Fruit fly (Drosophila melanogaster) whole organism, wandering third instar larva: ENCODE results near the gene Plp.

Experiments used
- Abd-B ChIP-seq: fragments of >200 bp; optimal IDR thresholded peaks from 2 replicates; lab custom pipeline; 2017; ENCODE audit warnings: missing biosample characterization, missing genetic modification characterization
- CG32264 ChIP-seq: fragments of 200-800 bp; sonication (Bioruptor generic); optimal IDR thresholded peaks from 2 replicates; lab custom pipeline; 2016; ENCODE audit warnings: missing biosample characterization, missing genetic modification characterization
- CG9705 ChIP-seq: fragments of 200-800 bp; sonication (Bioruptor generic); optimal IDR thresholded peaks from 2 replicates; lab custom pipeline; 2018; ENCODE audit warnings: missing biosample characterization, mild to moderate bottlenecking, missing genetic modification characterization
- CrebA ChIP-seq: fragments of 200-800 bp; sonication (Bioruptor generic); optimal IDR thresholded peaks from 2 replicates; lab custom pipeline; 2016; ENCODE audit warnings: missing biosample characterization, mild to moderate bottlenecking, missing genetic modification characterization, borderline replicate concordance
- Dfd ChIP-seq: fragments of >200 bp; optimal IDR thresholded peaks from 2 replicates; lab custom pipeline; 2017; ENCODE audit warnings: missing biosample characterization, missing genetic modification characterization
- Dif ChIP-seq: fragments of 200-275, 200-300 bp; sonication (Bioruptor generic); optimal IDR thresholded peaks from 2 replicates; lab custom pipeline; 2018; ENCODE audit warnings: missing biosample characterization, missing genetic modification characterization; ENCODE audit not compliant: partially characterized antibody
- GATAd ChIP-seq: sonication (Bioruptor generic); optimal IDR thresholded peaks from 2 replicates; lab custom pipeline; 2016; ENCODE audit warnings: missing biosample characterization, missing genetic modification characterization
- HLH106 ChIP-seq: fragments of 200-800 bp; optimal IDR thresholded peaks from 3 replicates; lab custom pipeline; 2019; ENCODE audit warnings: missing biosample characterization, mild to moderate bottlenecking, missing genetic modification characterization, moderate library complexity
- Hnf4 ChIP-seq: fragments of 200-800 bp; sonication (Bioruptor generic); optimal IDR thresholded peaks from 2 replicates; lab custom pipeline; 2016; ENCODE audit warnings: missing biosample characterization, mild to moderate bottlenecking, missing genetic modification characterization
- Hr78 ChIP-seq: fragments of >200 bp; optimal IDR thresholded peaks from 2 replicates; lab custom pipeline; 2017; ENCODE audit warnings: missing biosample characterization, missing genetic modification characterization
- Hr83 ChIP-seq: fragments of 200-300 bp; sonication (Bioruptor generic); optimal IDR thresholded peaks from 2 replicates; lab custom pipeline; 2016; ENCODE audit warnings: missing biosample characterization, mild to moderate bottlenecking, missing genetic modification characterization, moderate library complexity; ENCODE audit not compliant: poor library complexity, severe bottlenecking
- Jra ChIP-seq: sonication (Bioruptor generic); optimal IDR thresholded peaks from 2 replicates; lab custom pipeline; 2016; ENCODE audit warnings: missing biosample characterization, missing genetic modification characterization
- Mio ChIP-seq: sonication (Bioruptor generic); optimal IDR thresholded peaks from 2 replicates; lab custom pipeline; 2016; ENCODE audit warnings: missing biosample characterization, missing genetic modification characterization
- Myc ChIP-seq: fragments of >200 bp; optimal IDR thresholded peaks from 2 replicates; lab custom pipeline; 2017
- N ChIP-seq: fragments of >200 bp; optimal IDR thresholded peaks from 2 replicates; lab custom pipeline; 2018; ENCODE audit warnings: missing biosample characterization, missing external identifiers, missing genetic modification characterization
- OdsH ChIP-seq: fragments of 200-800 bp; sonication (Bioruptor generic); optimal IDR thresholded peaks from 2 replicates; lab custom pipeline; 2016; ENCODE audit warnings: missing biosample characterization, mild to moderate bottlenecking, missing genetic modification characterization
- Rel ChIP-seq, 2 experiments: fragments of 200-800 bp; sonication (Bioruptor generic) in 1 of 2; optimal IDR thresholded peaks; 2 replicates in 1 of 2; 3 replicates in 1 of 2; lab custom pipeline; 2016 to 2019; ENCODE audit warnings: mild to moderate bottlenecking in 2 of 2, missing biosample characterization in 2 of 2, missing genetic modification characterization in 2 of 2, moderate library complexity in 1 of 2
- Sp1 ChIP-seq: fragments of 200-800 bp; sonication (Bioruptor generic); optimal IDR thresholded peaks from 3 replicates; lab custom pipeline; 2019; ENCODE audit warnings: missing biosample characterization, mild to moderate bottlenecking, missing genetic modification characterization, moderate library complexity
- Vsx2 ChIP-seq: fragments of 200-300, 225-300 bp; sonication (Bioruptor generic); optimal IDR thresholded peaks from 2 replicates; lab custom pipeline; 2018; ENCODE audit warnings: missing biosample characterization, missing genetic modification characterization; ENCODE audit not compliant: partially characterized antibody
- br ChIP-seq: fragments of 200-800 bp; sonication (Bioruptor generic); optimal IDR thresholded peaks from 2 replicates; lab custom pipeline; 2016; ENCODE audit warnings: missing biosample characterization, missing genetic modification characterization
- brk ChIP-seq: fragments of 200-800 bp; sonication (Bioruptor generic); optimal IDR thresholded peaks from 2 replicates; lab custom pipeline; 2016; ENCODE audit warnings: missing biosample characterization, mild to moderate bottlenecking, missing genetic modification characterization
- dl ChIP-seq, 2 experiments: fragments of 175-275, 200-275 bp in 1 of 2; fragments of 200-275 bp in 1 of 2; sonication (Bioruptor generic); optimal IDR thresholded peaks; lab custom pipeline; 2018; ENCODE audit warnings: mild to moderate bottlenecking in 2 of 2, missing biosample characterization in 2 of 2, missing genetic modification characterization in 2 of 2, moderate library complexity in 2 of 2; ENCODE audit not compliant: partially characterized antibody in 2 of 2, insufficient read depth in 1 of 2
- dmrt93B ChIP-seq: fragments of 200-800 bp; sonication (Bioruptor generic); optimal IDR thresholded peaks from 2 replicates; lab custom pipeline; 2018; ENCODE audit warnings: missing biosample characterization, mild to moderate bottlenecking, missing genetic modification characterization
- dsf ChIP-seq: sonication (Bioruptor generic); optimal IDR thresholded peaks from 2 replicates; lab custom pipeline; 2016; ENCODE audit warnings: missing biosample characterization, missing genetic modification characterization, borderline replicate concordance
- ey ChIP-seq: fragments of 200-800 bp; sonication (Bioruptor generic); optimal IDR thresholded peaks from 2 replicates; lab custom pipeline; 2016; ENCODE audit warnings: missing biosample characterization, missing genetic modification characterization
- foxo ChIP-seq, 2 experiments: fragments of 200-800 bp; sonication (Bioruptor generic); optimal IDR thresholded peaks; 2 replicates in 1 of 2; 3 replicates in 1 of 2; lab custom pipeline; 2016 to 2017; ENCODE audit warnings: missing biosample characterization in 2 of 2, missing genetic modification characterization in 2 of 2
- fru ChIP-seq: fragments of 200-800 bp; sonication (Bioruptor generic); optimal IDR thresholded peaks from 3 replicates; lab custom pipeline; 2016; ENCODE audit warnings: missing biosample characterization, mild to moderate bottlenecking, missing genetic modification characterization
- h ChIP-seq: fragments of 200-800 bp; sonication (Bioruptor generic); optimal IDR thresholded peaks from 3 replicates; lab custom pipeline; 2016; ENCODE audit warnings: missing biosample characterization, mild to moderate bottlenecking, missing genetic modification characterization
- jim ChIP-seq: fragments of 175-275, 200-325 bp; sonication (Bioruptor generic); optimal IDR thresholded peaks from 2 replicates; lab custom pipeline; 2016; ENCODE audit warnings: missing biosample characterization, mild to moderate bottlenecking, missing genetic modification characterization
- lola ChIP-seq: fragments of >200 bp; optimal IDR thresholded peaks from 2 replicates; lab custom pipeline; 2017; ENCODE audit warnings: missing biosample characterization, missing genetic modification characterization
- pan ChIP-seq: fragments of >200 bp; optimal IDR thresholded peaks from 2 replicates; lab custom pipeline; 2017
- psq ChIP-seq: fragments of 200-800 bp; sonication (Bioruptor generic); optimal IDR thresholded peaks from 3 replicates; lab custom pipeline; 2017; ENCODE audit warnings: missing biosample characterization, mild to moderate bottlenecking, missing genetic modification characterization, moderate library complexity
- rgr ChIP-seq: fragments of 200-800 bp; sonication (Bioruptor generic); optimal IDR thresholded peaks from 3 replicates; lab custom pipeline; 2016; ENCODE audit warnings: missing biosample characterization, mild to moderate bottlenecking, missing genetic modification characterization
- sage ChIP-seq: fragments of 200-800 bp; sonication (Bioruptor generic); optimal IDR thresholded peaks from 2 replicates; lab custom pipeline; 2016; ENCODE audit warnings: missing biosample characterization, mild to moderate bottlenecking, missing genetic modification characterization
- sv ChIP-seq: fragments of 200-800 bp; sonication (Bioruptor generic); optimal IDR thresholded peaks from 3 replicates; lab custom pipeline; 2016; ENCODE audit warnings: missing biosample characterization, missing genetic modification characterization
- tai ChIP-seq: sonication (Bioruptor generic); optimal IDR thresholded peaks from 2 replicates; lab custom pipeline; 2016; ENCODE audit warnings: missing biosample characterization, missing genetic modification characterization
- usp ChIP-seq: fragments of >200 bp; optimal IDR thresholded peaks from 2 replicates; lab custom pipeline; 2017; ENCODE audit warnings: missing biosample characterization, missing genetic modification characterization
- woc ChIP-seq: sonication (Bioruptor generic); optimal IDR thresholded peaks from 2 replicates; lab custom pipeline; 2016; ENCODE audit warnings: missing biosample characterization, mild to moderate bottlenecking, missing genetic modification characterization

The Plp gene

DNA sequence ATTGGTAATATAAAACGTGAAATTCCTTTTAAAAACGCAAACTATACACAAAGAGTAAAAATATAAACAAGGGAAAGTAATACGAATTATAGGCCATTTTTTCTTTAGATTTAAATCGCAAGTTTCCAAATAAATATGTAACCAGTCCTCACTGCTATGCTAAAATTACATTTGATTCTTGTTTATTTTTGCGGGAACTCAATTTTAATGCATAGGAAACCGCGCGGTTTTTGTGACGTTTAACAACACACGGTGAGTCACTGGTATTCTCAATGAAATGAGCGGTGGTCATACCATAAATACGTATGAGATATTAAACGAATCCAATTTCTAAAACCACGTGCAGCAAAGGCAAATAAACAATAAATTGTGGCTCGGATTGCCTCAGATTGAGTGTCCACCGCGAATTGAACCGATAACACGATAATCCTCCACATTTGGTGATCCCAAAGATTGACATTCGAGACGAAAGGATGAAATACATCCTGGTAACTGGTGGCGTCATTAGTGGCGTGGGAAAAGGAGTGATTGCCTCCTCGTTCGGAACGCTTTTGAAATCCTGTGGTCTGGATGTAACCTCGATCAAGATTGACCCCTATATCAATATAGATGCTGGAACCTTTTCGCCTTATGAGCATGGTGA is 3.5 kb upstream of the Plp start, which contains the start of gene Ctps:
Gene Ctps (plus strand): TSS at position 37 of the 643 bp plus-strand sequence.
- TF ChIP-seq rgr (GFP tag; lab: Kevin White, UChicago) (peak; percentile 27), woc (GFP tag; lab: Kevin White, UChicago) (no peak), N (no peak), foxo (GFP tag; optimal IDR thresholded peaks at IDR 0.05; lab: Kevin White, UChicago) (peak in 1 of 2 experiments; percentile 38), brk (GFP tag; lab: Kevin White, UChicago) (peak; percentile 16), h (peak; percentile 38), Hnf4 (peak; percentile 54), ey (no peak), Rel (GFP tag; optimal IDR thresholded peaks at IDR 0.05; lab: Kevin White, UChicago) (no peak), Rel (tag; optimal IDR thresholded peaks at IDR 0.05; lab: Kevin White, UChicago) (peak; percentile 61), Dif (no peak), HLH106 (tag; lab: Kevin White, UChicago) (peak; percentile 2), br (GFP tag; lab: Kevin White, UChicago) (no peak), jim (GFP tag; lab: Kevin White, UChicago) (no peak), Hr83 (peak; percentile 51), dl (GFP tag; optimal IDR thresholded peaks at IDR 0.05; lab: Kevin White, UChicago; ENCODE audit: insufficient read depth in 1 of 2, partially characterized antibody in 2 of 2) (no peak), CrebA (GFP tag; lab: Kevin White, UChicago) (no peak), CG32264 (GFP tag; lab: Kevin White, UChicago) (no peak), Jra (peak; percentile 35), dsf (GFP tag; lab: Kevin White, UChicago) (no peak), sage (GFP tag; lab: Kevin White, UChicago) (no peak)

DNA sequence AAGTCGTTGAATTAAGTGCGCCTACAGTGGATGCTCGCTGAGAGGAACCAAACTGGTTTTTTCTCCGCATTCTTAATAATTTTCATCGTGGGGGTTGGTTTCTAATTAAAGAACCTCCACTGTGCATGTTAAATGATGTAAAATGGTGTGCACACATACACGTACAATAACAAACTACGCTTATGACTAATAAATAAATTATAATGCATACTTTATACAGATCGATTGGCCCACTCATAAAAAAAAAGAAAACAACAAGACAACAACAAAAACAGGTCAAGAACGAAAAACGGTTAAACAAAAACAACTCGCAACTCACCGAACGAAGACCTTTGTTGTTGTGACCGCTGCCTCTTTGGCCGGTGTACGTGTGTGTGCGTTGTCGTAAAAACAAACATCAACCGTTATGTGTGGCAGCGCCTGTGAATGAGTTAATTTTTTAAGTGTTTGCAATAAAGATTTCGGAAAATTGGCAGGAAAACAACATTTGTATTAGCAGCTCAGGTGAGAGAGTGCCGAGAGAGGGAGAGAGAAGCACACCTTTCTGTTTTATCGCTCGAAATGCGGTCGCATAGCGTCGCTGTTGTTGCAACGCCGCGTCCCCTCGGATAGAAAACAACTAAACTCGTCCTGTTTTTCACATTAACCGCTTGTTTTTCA is 465 bp downstream of the Plp start:
- TF ChIP-seq HLH106 (tag; lab: Kevin White, UChicago), result no peak
- peak; percentile 26 for TF ChIP-seq brk (GFP tag; lab: Kevin White, UChicago)
- no peak for TF ChIP-seq Myc (lab: Kevin White, UChicago)
- no peak for TF ChIP-seq Hnf4
- TF ChIP-seq Hr78 (GFP tag; lab: Kevin White, UChicago), result no peak
- peak; percentile 50 for TF ChIP-seq h
- TF ChIP-seq Sp1 (GFP tag; lab: Kevin White, UChicago), result no peak
- peak; percentile 5 for TF ChIP-seq Jra
- peak; percentile 15 for TF ChIP-seq OdsH
- peak; percentile 29 for TF ChIP-seq ey
- no peak for TF ChIP-seq sv (GFP tag; lab: Kevin White, UChicago)
- no peak for TF ChIP-seq Vsx2 (GFP tag; lab: Kevin White, UChicago)
- peak; percentile 26 for TF ChIP-seq br (GFP tag; lab: Kevin White, UChicago)
- no peak for TF ChIP-seq Dif
- TF ChIP-seq dsf (GFP tag; lab: Kevin White, UChicago), result no peak
- peak; percentile 6 for TF ChIP-seq Hr83
- TF ChIP-seq foxo (GFP tag; optimal IDR thresholded peaks at IDR 0.05; lab: Kevin White, UChicago), result no peak
- TF ChIP-seq CrebA (GFP tag; lab: Kevin White, UChicago), result no peak
- TF ChIP-seq tai (GFP tag; lab: Kevin White, UChicago), result no peak
- TF ChIP-seq Mio, result no peak
- TF ChIP-seq dmrt93B (GFP tag; lab: Kevin White, UChicago), result no peak
- TF ChIP-seq GATAd, result no peak
- TF ChIP-seq rgr (GFP tag; lab: Kevin White, UChicago), result peak; percentile 21
- no peak for TF ChIP-seq N
- peak; percentile 18 for TF ChIP-seq fru (GFP tag; lab: Kevin White, UChicago)
- TF ChIP-seq CG32264 (GFP tag; lab: Kevin White, UChicago), result no peak
- peak; percentile 0 for TF ChIP-seq psq (GFP tag; lab: Kevin White, UChicago)
- no peak for TF ChIP-seq Rel (GFP tag; optimal IDR thresholded peaks at IDR 0.05; lab: Kevin White, UChicago)
- TF ChIP-seq Rel (tag; optimal IDR thresholded peaks at IDR 0.05; lab: Kevin White, UChicago), result no peak
- peak; percentile 28 for TF ChIP-seq sage (GFP tag; lab: Kevin White, UChicago)
- peak; percentile 4 for TF ChIP-seq CG9705 (GFP tag; lab: Kevin White, UChicago)
- no peak for TF ChIP-seq Abd-B (GFP tag; lab: Kevin White, UChicago)
- peak; percentile 2 for TF ChIP-seq woc (GFP tag; lab: Kevin White, UChicago)
- no peak for TF ChIP-seq pan (lab: Kevin White, UChicago)
- TF ChIP-seq dl (GFP tag; optimal IDR thresholded peaks at IDR 0.05; lab: Kevin White, UChicago; ENCODE audit: insufficient read depth in 1 of 2, partially characterized antibody in 2 of 2), result no peak
- no peak for TF ChIP-seq lola
- no peak for TF ChIP-seq Dfd
- no peak for TF ChIP-seq usp (GFP tag; lab: Kevin White, UChicago)
- TF ChIP-seq jim (GFP tag; lab: Kevin White, UChicago), result no peak
